Worm (Caenorhabditis elegans): ENCODE results near the gene W04H10.6.

DNA sequence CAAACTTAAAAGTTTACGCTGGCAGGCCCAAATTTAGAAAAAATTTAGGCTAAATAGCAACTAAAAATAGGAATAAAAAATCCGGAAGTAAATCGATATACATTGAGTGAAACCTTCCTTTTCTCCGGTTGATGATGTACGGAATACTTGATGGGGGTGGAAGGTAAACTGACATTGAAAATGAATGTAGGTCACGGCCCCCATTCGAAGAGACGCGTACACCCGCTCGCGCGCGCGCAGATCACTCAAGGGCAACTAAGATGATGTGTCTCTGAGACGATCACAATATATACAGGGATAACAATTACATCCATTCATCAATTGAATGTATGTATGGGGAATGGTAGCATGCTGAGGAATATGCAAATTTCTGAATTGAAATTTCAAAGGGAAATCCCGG lies 34.2 kb downstream of the W04H10.6 start:
- TF ChIP-seq R02D3.7 (tag; optimal IDR thresholded peaks at IDR 0.05): no peak
- no peak for TF ChIP-seq nhr-11 (tag; optimal IDR thresholded peaks at IDR 0.05)
- no peak for TF ChIP-seq pqm-1 (tag; optimal IDR thresholded peaks at IDR 0.05)
- no peak for TF ChIP-seq tbx-2 (tag; optimal IDR thresholded peaks at IDR 0.05)
- no peak for TF ChIP-seq aly-2 (tag; optimal IDR thresholded peaks at IDR 0.05)
- no peak for TF ChIP-seq skn-1 (tag; optimal IDR thresholded peaks at IDR 0.05)
- no peak for TF ChIP-seq elt-1 (tag; optimal IDR thresholded peaks at IDR 0.05)
- TF ChIP-seq nhr-77 (tag; optimal IDR thresholded peaks at IDR 0.05): no peak
- TF ChIP-seq ZK546.5 (tag; optimal IDR thresholded peaks at IDR 0.05): no peak
- TF ChIP-seq nhr-28 (tag; optimal IDR thresholded peaks at IDR 0.05): no peak
- TF ChIP-seq zag-1 (tag; optimal IDR thresholded peaks at IDR 0.05): no peak
- no peak for TF ChIP-seq snpc-4 (tag; optimal IDR thresholded peaks at IDR 0.05)
- TF ChIP-seq pha-4 (tag; optimal IDR thresholded peaks at IDR 0.05): no peak
- TF ChIP-seq nhr-237 (tag; optimal IDR thresholded peaks at IDR 0.05): no peak

Data from whole organism, L3 larva.